Worm (Caenorhabditis elegans) whole organism, young adult: Measurements from ENCODE around the gene cacn-1.

Experiments
- ama-1 ChIP-seq, 3 experiments: fragments of 150-350 bp in 1 of 3; sonication (generic microtip) in 2 of 3; optimal IDR thresholded peaks; 2 replicates each; lab custom pipeline; 2014 to 2018; ENCODE audit warnings: missing biosample characterization in 2 of 3, missing genetic modification characterization in 2 of 3, missing genetic modification reagents in 2 of 3
- egrh-3 ChIP-seq: fragments of 200-800 bp; sonication (Bioruptor generic); IDR thresholded peaks from 2 replicates; pipeline ENCODE4 v1.3.6; 2022; ENCODE audit warnings: missing genetic modification reagents, missing genetic modification characterization, missing compliant biosample characterization
- lag-1 ChIP-seq: fragments of 200-800 bp; sonication (Bioruptor generic); IDR thresholded peaks from 2 replicates; pipeline ENCODE4 v1.3.6; 2022; ENCODE audit warnings: missing genetic modification reagents, missing genetic modification characterization, missing compliant biosample characterization
- mel-28 ChIP-seq: sonication (generic microtip); optimal IDR thresholded peaks from 2 replicates; lab custom pipeline; 2016; ENCODE audit warnings: borderline replicate concordance, mild to moderate bottlenecking, missing genetic modification characterization, missing compliant biosample characterization
- nfya-1 ChIP-seq: sonication (generic microtip); optimal IDR thresholded peaks from 2 replicates; lab custom pipeline; 2017; ENCODE audit warnings: antibody characterized with exemption, missing compliant biosample characterization, missing genetic modification characterization, borderline replicate concordance; ENCODE audit not compliant: insufficient read depth
- tbp1 ChIP-seq: fragments of 200-800 bp; sonication (Bioruptor generic); optimal IDR thresholded peaks from 2 replicates; lab custom pipeline; 2018; ENCODE audit warnings: mild to moderate bottlenecking, missing genetic modification characterization, missing compliant biosample characterization
- zim-3 ChIP-seq: sonication (generic microtip); optimal IDR thresholded peaks from 2 replicates; lab custom pipeline; 2017; ENCODE audit warnings: mild to moderate bottlenecking, missing genetic modification characterization, moderate library complexity, missing compliant biosample characterization

DNA sequence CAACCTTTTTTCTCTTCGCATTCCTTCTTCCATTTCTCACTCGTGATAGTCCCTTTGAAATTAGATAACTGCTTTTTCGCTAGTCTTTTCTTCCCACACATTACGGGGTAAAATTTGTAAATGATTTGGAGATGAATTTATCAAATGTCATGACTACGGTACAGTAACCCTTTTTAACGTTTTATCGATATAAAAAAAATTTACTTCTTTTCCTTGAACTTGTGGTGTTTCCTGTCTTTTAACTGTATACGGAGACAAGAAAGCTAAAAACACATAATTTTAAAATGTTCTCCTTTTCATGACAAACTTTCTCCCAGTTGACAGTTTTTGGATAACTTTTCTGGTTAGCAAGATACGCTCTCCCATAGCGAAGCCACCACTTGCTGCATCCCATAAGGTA, 8.1 kb upstream of the cacn-1 start, which contains the start of gene W03H9.1:
- TF ChIP-seq mel-28 (tag; lab: Kevin White, UChicago) (no peak), zim-3 (no peak), egrh-3 (GFP tag; lab: Robert Waterston, UW) (no peak), nfya-1 (tag; lab: Kevin White, UChicago) (no peak), ama-1 (optimal IDR thresholded peaks at IDR 0.05; lab: Kevin White, UChicago) (no peak), ama-1 (GFP tag; optimal IDR thresholded peaks at IDR 0.05; lab: Kevin White, UChicago) (no peak), lag-1 (GFP tag; lab: Robert Waterston, UW) (no peak), tbp1 (no peak)
